Worm (Caenorhabditis elegans): ENCODE measurements around the gene idpp-14.
"Not testable (repeated sequence)": the region's sequence is repeated elsewhere in the genome, so short reads cannot be mapped to it uniquely, and the experiment has no call there.

The idpp-14 gene

ce11 chrX:16056404-16056803 lies 25.7 kb upstream of the idpp-14 start (continued):
- TF ChIP-seq nhr-11 (tag; optimal IDR thresholded peaks at IDR 0.05): peak; percentile 43
- peak; percentile 95 to 96 for TF ChIP-seq lsy-2 (tag; optimal IDR thresholded peaks at IDR 0.05)
- TF ChIP-seq nhr-237 (tag; optimal IDR thresholded peaks at IDR 0.05): peak; percentile 98
- peak; percentile 94 for TF ChIP-seq nhr-77 (tag; optimal IDR thresholded peaks at IDR 0.05)
- TF ChIP-seq ztf-4 (tag; optimal IDR thresholded peaks at IDR 0.05): peak; percentile 87
- peak; percentile 97 for TF ChIP-seq sem-4 (tag; optimal IDR thresholded peaks at IDR 0.05)
- TF ChIP-seq nhr-25 (tag; optimal IDR thresholded peaks at IDR 0.05): peak; percentile 97
- peak; percentile 73 for TF ChIP-seq unc-39 (tag; optimal IDR thresholded peaks at IDR 0.05)
- TF ChIP-seq C34F6.9 (tag; optimal IDR thresholded peaks at IDR 0.05): peak; percentile 97
- TF ChIP-seq ZK546.5 (tag; optimal IDR thresholded peaks at IDR 0.05): peak; percentile 76
- TF ChIP-seq dmd-4 (tag; optimal IDR thresholded peaks at IDR 0.05): peak; percentile 76
- TF ChIP-seq nhr-129 (tag; optimal IDR thresholded peaks at IDR 0.05): peak; percentile 99
- TF ChIP-seq nhr-23 (tag; optimal IDR thresholded peaks at IDR 0.05): no peak
- TF ChIP-seq R02D3.7 (tag; optimal IDR thresholded peaks at IDR 0.05): peak; percentile 82
- peak; percentile 66 for TF ChIP-seq ztf-11 (tag; optimal IDR thresholded peaks at IDR 0.05)
- peak; percentile 81 for TF ChIP-seq ceh-16 (tag; optimal IDR thresholded peaks at IDR 0.05)
- no peak for TF ChIP-seq elt-1 (tag; optimal IDR thresholded peaks at IDR 0.05)
- TF ChIP-seq gmeb-1 (tag; optimal IDR thresholded peaks at IDR 0.05): peak; percentile 93
- peak; percentile 78 for TF ChIP-seq nhr-12 (tag; optimal IDR thresholded peaks at IDR 0.05)
- peak; percentile 98 for TF ChIP-seq zag-1 (tag; optimal IDR thresholded peaks at IDR 0.05)
- peak; percentile 98 for TF ChIP-seq egl-27 (tag; optimal IDR thresholded peaks at IDR 0.05)

ce11 chrX:16058845-16059244 lies 23.3 kb upstream of the idpp-14 start, which contains the start of gene T27A8.2:
Gene T27A8.2 (minus strand): TSS chrX:16058945.
- TF ChIP-seq nhr-77 (tag; optimal IDR thresholded peaks at IDR 0.05) (no peak), ZK546.5 (tag; optimal IDR thresholded peaks at IDR 0.05) (no peak), aly-2 (tag; optimal IDR thresholded peaks at IDR 0.05) (no peak), ztf-1 (GFP tag; conservative IDR thresholded peaks at IDR 0.05) (no peak), nhr-6 (tag; optimal IDR thresholded peaks at IDR 0.05) (no peak), blmp-1 (tag; optimal IDR thresholded peaks at IDR 0.05; ENCODE audit: insufficient read depth) (no peak), R02D3.7 (tag; optimal IDR thresholded peaks at IDR 0.05) (no peak), lin-11 (tag; optimal IDR thresholded peaks at IDR 0.05) (no peak), nhr-12 (tag; optimal IDR thresholded peaks at IDR 0.05) (no peak), nhr-237 (tag; optimal IDR thresholded peaks at IDR 0.05) (no peak), gmeb-1 (tag; optimal IDR thresholded peaks at IDR 0.05) (no peak), nhr-11 (tag; optimal IDR thresholded peaks at IDR 0.05) (no peak), mdl-1 (tag; optimal IDR thresholded peaks at IDR 0.05) (no peak), sma-9 (GFP tag; optimal IDR thresholded peaks at IDR 0.05) (no peak), sma-9 (tag; optimal IDR thresholded peaks at IDR 0.05) (no peak), ceh-82 (tag; optimal IDR thresholded peaks at IDR 0.05) (no peak), unc-39 (tag; optimal IDR thresholded peaks at IDR 0.05) (no peak), unc-55 (GFP tag; optimal IDR thresholded peaks at IDR 0.05) (no peak)

- not testable (repeated sequence) for TF ChIP-seq gmeb-1, nhr-10, elt-3 (tag; optimal IDR thresholded peaks at IDR 0.05)
These were observed 19.8 kb upstream of the idpp-14 start, which contains the start of gene T27A8.3 for ce11 chrX:16062385-16062784. Gene T27A8.3 (plus strand): TSS chrX:16062685.

ce11 chrX:16067984-16068383 lies 14.2 kb upstream of the idpp-14 start:
- TF ChIP-seq skn-1 (tag; optimal IDR thresholded peaks at IDR 0.05): no peak
- no peak for TF ChIP-seq lin-39 (tag; optimal IDR thresholded peaks at IDR 0.05)
- no peak for TF ChIP-seq mbf-1 (tag; optimal IDR thresholded peaks at IDR 0.05)
- TF ChIP-seq elt-3 (tag; optimal IDR thresholded peaks at IDR 0.05): no peak
- TF ChIP-seq ztf-4 (tag; optimal IDR thresholded peaks at IDR 0.05): no peak
- TF ChIP-seq fos-1 (tag; optimal IDR thresholded peaks at IDR 0.05): no peak

ce11 chrX:16072595-16072994 lies 9.6 kb upstream of the idpp-14 start, which contains the start of gene col-187:
Gene col-187 (plus strand): TSS chrX:16072895.
- no peak for TF ChIP-seq unc-62 (GFP tag; optimal IDR thresholded peaks at IDR 0.05)
- no peak for TF ChIP-seq peb-1 (tag; optimal IDR thresholded peaks at IDR 0.05)
- TF ChIP-seq fos-1 (tag; optimal IDR thresholded peaks at IDR 0.05): no peak
- TF ChIP-seq C34F6.9 (tag; optimal IDR thresholded peaks at IDR 0.05): no peak
- TF ChIP-seq crh-2 (tag; optimal IDR thresholded peaks at IDR 0.05): no peak
- TF ChIP-seq dmd-4 (tag; optimal IDR thresholded peaks at IDR 0.05): no peak
- no peak for TF ChIP-seq nhr-12 (tag; optimal IDR thresholded peaks at IDR 0.05)
